Worm (Caenorhabditis elegans): Measurements from ENCODE around the gene F23B12.4.

ce11 chrV:14457070-14457469 is 16.1 kb downstream of the F23B12.4 start, which contains the start of gene coh-3:
- TF ChIP-seq him-1 (tag; optimal IDR thresholded peaks at IDR 0.05) (no peak), dao-5 (tag; optimal IDR thresholded peaks at IDR 0.05) (no peak), W03F9.2 (tag; optimal IDR thresholded peaks at IDR 0.05) (peak; percentile 48)
